Worm (Caenorhabditis elegans): ENCODE measurements around the gene F38H4.4.

DNA sequence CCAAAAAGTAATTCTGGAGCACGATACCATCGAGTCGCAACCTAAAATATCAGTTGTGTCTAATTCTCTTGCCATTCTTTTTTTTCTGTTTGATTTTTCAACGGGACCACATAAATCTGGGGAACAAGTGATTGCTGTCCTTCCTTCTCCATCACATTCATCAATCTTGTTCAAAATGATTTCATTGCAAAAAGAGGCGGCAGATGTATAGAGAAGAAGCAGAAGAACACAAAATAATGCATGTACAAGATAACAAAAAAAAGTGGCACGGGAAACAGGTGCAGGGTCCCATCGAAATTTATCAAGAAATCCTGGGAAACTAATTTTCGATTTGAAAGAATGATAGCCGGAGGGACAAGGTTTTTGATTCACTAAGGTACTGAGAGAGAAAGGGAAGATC lies 48.8 kb upstream of the F38H4.4 start:
- TF ChIP-seq ztf-11 (tag; optimal IDR thresholded peaks at IDR 0.05): no peak
- no peak for TF ChIP-seq nhr-23 (tag; optimal IDR thresholded peaks at IDR 0.05)

Data from whole organism, L2 larva.